Fruit fly (Drosophila melanogaster) whole organism, embryonic: ENCODE results near the gene Srr.
A peak's percentile ranks its signal among the peaks of the same experiment; 100 is the strongest.

Experiments used
- Abd-B ChIP-seq: fragments of 200-800 bp; sonication (Bioruptor generic); optimal IDR thresholded peaks from 2 replicates; lab custom pipeline; 2018; ENCODE audit warnings: missing biosample characterization, mild to moderate bottlenecking, missing genetic modification characterization, moderate library complexity
- CG16863 ChIP-seq: fragments of 200-800 bp; sonication (Bioruptor generic); optimal IDR thresholded peaks from 3 replicates; lab custom pipeline; 2016; ENCODE audit warnings: missing biosample characterization, missing genetic modification characterization
- CG17186 ChIP-seq: fragments of 200-800 bp; sonication (Bioruptor generic); optimal IDR thresholded peaks from 3 replicates; lab custom pipeline; 2017; ENCODE audit warnings: missing biosample characterization, missing genetic modification reagents, missing genetic modification characterization
- CG6254 ChIP-seq: fragments of 200-800 bp; sonication (Bioruptor generic); optimal IDR thresholded peaks from 3 replicates; lab custom pipeline; 2017; ENCODE audit warnings: mild to moderate bottlenecking, missing biosample characterization, missing genetic modification reagents, missing genetic modification characterization
- CG8290 ChIP-seq, 3 experiments: fragments of 200-800 bp; sonication (Bioruptor generic); optimal IDR thresholded peaks; 2 replicates each; lab custom pipeline; 2016 to 2019; ENCODE audit warnings: missing biosample characterization in 3 of 3, missing genetic modification characterization in 3 of 3, mild to moderate bottlenecking in 2 of 3, moderate library complexity in 1 of 3
- Drgx ChIP-seq: fragments of 200-800 bp; sonication (Bioruptor generic); IDR thresholded peaks from 2 replicates; pipeline ENCODE4 v1.3.6; 2022; ENCODE audit warnings: missing biosample characterization, missing genetic modification characterization
- Gug ChIP-seq: fragments of 200-800 bp; sonication (Bioruptor generic); IDR thresholded peaks from 4 replicates; pipeline ENCODE4 v1.3.6; 2022; ENCODE audit warnings: missing biosample characterization, missing genetic modification characterization
- Hmx ChIP-seq: fragments of 200-800 bp; sonication (Bioruptor generic); optimal IDR thresholded peaks from 2 replicates; lab custom pipeline; 2016; ENCODE audit warnings: missing biosample characterization, missing genetic modification characterization
- Meics ChIP-seq: fragments of 200-800 bp; sonication (Bioruptor generic); optimal IDR thresholded peaks from 2 replicates; lab custom pipeline; 2017; ENCODE audit warnings: missing biosample characterization, mild to moderate bottlenecking, missing genetic modification characterization
- danr ChIP-seq: fragments of 200-800 bp; sonication (Bioruptor generic); IDR thresholded peaks from 2 replicates; pipeline ENCODE4 v1.3.6; 2022; ENCODE audit warnings: missing biosample characterization, missing genetic modification characterization
- grau ChIP-seq: fragments of 200-800 bp; optimal IDR thresholded peaks from 3 replicates; lab custom pipeline; 2019; ENCODE audit warnings: missing biosample characterization, mild to moderate bottlenecking, missing genetic modification characterization, moderate library complexity
- ind ChIP-seq: fragments of 200-800 bp; sonication (Bioruptor generic); optimal IDR thresholded peaks from 3 replicates; lab custom pipeline; 2016; ENCODE audit warnings: missing biosample characterization, missing genetic modification characterization
- pho ChIP-seq: fragments of 200-800 bp; sonication (Bioruptor generic); optimal IDR thresholded peaks from 2 replicates; lab custom pipeline; 2016; ENCODE audit warnings: missing biosample characterization, missing genetic modification characterization

- TF ChIP-seq ind (GFP tag; lab: Kevin White, UChicago) (no peak), CG6254 (GFP tag; lab: Kevin White, UChicago) (no peak), pho (GFP tag; lab: Kevin White, UChicago) (no peak), grau (tag; lab: Kevin White, UChicago) (peak; percentile 91), Abd-B (GFP tag; lab: Kevin White, UChicago) (no peak), Meics (no peak), CG8290 (GFP tag; optimal IDR thresholded peaks at IDR 0.05; lab: Kevin White, UChicago) (no peak), CG8290 (tag; optimal IDR thresholded peaks at IDR 0.05; lab: Kevin White, UChicago) (no peak), Hmx (GFP tag; lab: Kevin White, UChicago) (no peak), Drgx (GFP tag; lab: Robert Waterston, UW) (no peak), CG17186 (no peak), Gug (GFP tag; lab: Robert Waterston, UW) (no peak), CG16863 (no peak), danr (no peak)
Observed at dm6 chr3R:9349267-9349820, 15.9 kb upstream of the Srr start.
